Worm (Caenorhabditis elegans) whole organism, L4 larva: ENCODE results near the gene K06H7.2.

Source experiments
- F10B5.3 ChIP-seq: sonication (generic microtip); optimal IDR thresholded peaks from 2 replicates; lab custom pipeline; 2016; ENCODE audit warnings: mild to moderate bottlenecking, missing genetic modification characterization, missing compliant biosample characterization
- Y5F2A.4 ChIP-seq: fragments of 200-800 bp; sonication (Bioruptor generic); optimal IDR thresholded peaks from 2 replicates; lab custom pipeline; 2018; ENCODE audit warnings: mild to moderate bottlenecking, missing genetic modification characterization, missing compliant biosample characterization
- ZK546.5 ChIP-seq, 2 experiments: sonication (generic microtip); optimal IDR thresholded peaks; 2 replicates each; lab custom pipeline; 2017; ENCODE audit warnings: missing biosample characterization in 2 of 2, missing genetic modification characterization in 2 of 2
- daf-12 ChIP-seq: fragments of 150-350 bp; optimal IDR thresholded peaks from 2 replicates; lab custom pipeline; 2014; ENCODE audit warnings: missing biosample characterization, missing genetic modification reagents, missing genetic modification characterization
- fos-1 ChIP-seq: fragments of 150-350 bp; optimal IDR thresholded peaks from 2 replicates; lab custom pipeline; 2014; ENCODE audit warnings: missing biosample characterization, missing genetic modification characterization
- lin-15B ChIP-seq: fragments of 150-350 bp; sonication (generic microtip); optimal IDR thresholded peaks from 3 replicates; lab custom pipeline; 2014; ENCODE audit warnings: missing biosample characterization, missing genetic modification characterization
- lsy-2 ChIP-seq, 2 experiments: fragments of 150-350 bp in 1 of 2; sonication (generic microtip) in 1 of 2; optimal IDR thresholded peaks; 2 replicates each; lab custom pipeline; 2014 to 2017; ENCODE audit warnings: missing biosample characterization in 2 of 2, missing genetic modification characterization in 2 of 2
- mep-1 ChIP-seq: fragments of 150-350 bp; sonication (generic microtip); optimal IDR thresholded peaks from 3 replicates; lab custom pipeline; 2014; ENCODE audit warnings: missing biosample characterization, missing genetic modification characterization
- mxl-2 ChIP-seq: fragments of 200-800 bp; sonication (Bioruptor generic); conservative IDR thresholded peaks from 2 replicates; pipeline ENCODE4 v1.3.6; 2022; ENCODE audit warnings: missing genetic modification reagents, missing genetic modification characterization, missing compliant biosample characterization
- nhr-25 ChIP-seq: sonication (generic microtip); optimal IDR thresholded peaks from 2 replicates; lab custom pipeline; 2017; ENCODE audit warnings: missing genetic modification characterization, mild to moderate bottlenecking, missing compliant biosample characterization, antibody characterized with exemption, moderate library complexity, borderline replicate concordance; ENCODE audit not compliant: insufficient read depth
- skn-1 ChIP-seq: fragments of 150-350 bp; optimal IDR thresholded peaks from 2 replicates; lab custom pipeline; 2014; ENCODE audit warnings: missing biosample characterization, missing genetic modification characterization
- snpc-4 ChIP-seq: fragments of 150-350 bp; optimal IDR thresholded peaks from 2 replicates; lab custom pipeline; 2014; ENCODE audit warnings: missing biosample characterization, missing genetic modification characterization
- vab-7 ChIP-seq: fragments of 200-800 bp; sonication (Bioruptor generic); IDR thresholded peaks from 2 replicates; pipeline ENCODE4 v1.3.6; 2022; ENCODE audit warnings: missing genetic modification reagents, missing genetic modification characterization, missing compliant biosample characterization

DNA sequence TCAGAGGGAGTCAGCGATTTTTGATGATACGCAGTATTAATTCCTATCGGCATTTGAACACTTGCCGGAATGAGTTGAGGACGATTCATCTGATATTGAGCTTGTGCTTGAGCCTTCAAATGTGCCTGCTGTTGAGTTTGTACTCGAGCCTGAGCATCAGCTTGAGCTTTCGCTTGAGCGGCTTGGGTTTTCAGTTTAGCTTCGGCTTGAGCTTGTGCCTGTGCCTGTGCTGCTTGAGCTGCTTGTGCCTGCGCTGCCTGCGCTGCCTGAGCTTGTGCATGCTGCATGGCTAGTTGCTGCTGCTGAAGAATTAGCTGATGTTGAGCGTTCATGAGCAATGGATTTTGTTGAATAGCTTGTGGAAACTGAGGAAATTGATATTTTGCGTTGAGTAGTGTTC, 22.5 kb downstream of the K06H7.2 start:
- TF ChIP-seq snpc-4 (no peak), mep-1 (tag; lab: Kevin White, UChicago) (no peak), ZK546.5 (tag; optimal IDR thresholded peaks at IDR 0.05; lab: Kevin White, UChicago) (no peak), mxl-2 (no peak), daf-12 (tag; lab: Kevin White, UChicago) (no peak), vab-7 (GFP tag; lab: Robert Waterston, UW) (no peak), lsy-2 (tag; optimal IDR thresholded peaks at IDR 0.05; lab: Kevin White, UChicago) (no peak), nhr-25 (tag; lab: Kevin White, UChicago) (no peak), lin-15B (no peak), fos-1 (tag; lab: Kevin White, UChicago) (no peak), Y5F2A.4 (GFP tag; lab: Kevin White, UChicago) (no peak), skn-1 (tag; lab: Kevin White, UChicago) (no peak), F10B5.3 (tag; lab: Kevin White, UChicago) (no peak)
